Fruit fly (Drosophila melanogaster) whole organism, prepupa: Measurements from ENCODE around the gene S-Lap4.
A peak's percentile ranks its signal among the peaks of the same experiment; 100 is the strongest.

Experiments used
- Blimp-1 ChIP-seq: fragments of 200-800 bp; sonication (Bioruptor generic); optimal IDR thresholded peaks from 3 replicates; lab custom pipeline; 2017; ENCODE audit warnings: missing biosample characterization, missing genetic modification characterization, mild to moderate bottlenecking, moderate library complexity, missing genetic modification reagents
- CG10669 ChIP-seq: fragments of 200-800 bp; sonication (Bioruptor generic); optimal IDR thresholded peaks from 3 replicates; lab custom pipeline; 2018; ENCODE audit warnings: missing biosample characterization, mild to moderate bottlenecking, missing genetic modification characterization, moderate library complexity
- CG11294 ChIP-seq: fragments of 200-800 bp; sonication (Bioruptor generic); IDR thresholded peaks from 2 replicates; pipeline ENCODE4 v1.3.6; 2022; ENCODE audit warnings: missing biosample characterization, missing genetic modification characterization
- CG11762 ChIP-seq: fragments of 200-800 bp; sonication (Bioruptor generic); optimal IDR thresholded peaks from 3 replicates; lab custom pipeline; 2016; ENCODE audit warnings: missing biosample characterization, missing genetic modification characterization; ENCODE audit not compliant: insufficient read depth
- CG11902 ChIP-seq: fragments of 200-800 bp; sonication (Bioruptor generic); optimal IDR thresholded peaks from 3 replicates; lab custom pipeline; 2016; ENCODE audit warnings: missing biosample characterization, missing genetic modification characterization
- CG15336 ChIP-seq: fragments of 200-800 bp; sonication (Bioruptor generic); IDR thresholded peaks from 2 replicates; pipeline ENCODE4 v1.3.6; 2022; ENCODE audit warnings: missing biosample characterization, missing genetic modification characterization
- CG1621 ChIP-seq: fragments of 200-800 bp; sonication (Bioruptor generic); optimal IDR thresholded peaks from 3 replicates; lab custom pipeline; 2018; ENCODE audit warnings: missing biosample characterization, mild to moderate bottlenecking, missing genetic modification characterization
- CG16779 ChIP-seq: fragments of 200-800 bp; sonication (Bioruptor generic); optimal IDR thresholded peaks from 3 replicates; lab custom pipeline; 2017; ENCODE audit warnings: missing biosample characterization, mild to moderate bottlenecking, missing genetic modification characterization
- CG3032 ChIP-seq: fragments of 200-800 bp; optimal IDR thresholded peaks from 2 replicates; lab custom pipeline; 2019; ENCODE audit warnings: missing biosample characterization, mild to moderate bottlenecking, missing genetic modification characterization, moderate library complexity
- CG32006 ChIP-seq: fragments of 200-800 bp; sonication (Bioruptor generic); optimal IDR thresholded peaks from 3 replicates; lab custom pipeline; 2017; ENCODE audit warnings: missing biosample characterization, mild to moderate bottlenecking, missing genetic modification characterization
- CG34406 ChIP-seq: fragments of 200-800 bp; sonication (Bioruptor generic); optimal IDR thresholded peaks from 3 replicates; lab custom pipeline; 2016; ENCODE audit warnings: missing biosample characterization, missing genetic modification characterization
- CG4318 ChIP-seq: fragments of 200-800 bp; sonication (Bioruptor generic); optimal IDR thresholded peaks from 3 replicates; lab custom pipeline; 2017; ENCODE audit warnings: missing biosample characterization, mild to moderate bottlenecking, missing genetic modification characterization
- CG6276 ChIP-seq: fragments of 200-800 bp; sonication (Bioruptor generic); optimal IDR thresholded peaks from 2 replicates; lab custom pipeline; 2017; ENCODE audit warnings: missing biosample characterization, mild to moderate bottlenecking, missing genetic modification characterization
- CG6792 ChIP-seq: fragments of 200-800 bp; sonication (Bioruptor generic); optimal IDR thresholded peaks from 3 replicates; lab custom pipeline; 2016; ENCODE audit warnings: missing biosample characterization, missing genetic modification characterization
- CG6808 ChIP-seq: fragments of 200-800 bp; sonication (Bioruptor generic); optimal IDR thresholded peaks from 3 replicates; lab custom pipeline; 2017; ENCODE audit warnings: missing biosample characterization, missing genetic modification characterization, mild to moderate bottlenecking, moderate library complexity, missing genetic modification reagents
- CG7368 ChIP-seq: fragments of 200-800 bp; sonication (Bioruptor generic); optimal IDR thresholded peaks from 3 replicates; lab custom pipeline; 2016; ENCODE audit warnings: missing biosample characterization, missing genetic modification characterization
- CG8319 ChIP-seq: fragments of 200-800 bp; sonication (Bioruptor generic); optimal IDR thresholded peaks from 3 replicates; lab custom pipeline; 2016; ENCODE audit warnings: missing biosample characterization, missing genetic modification characterization
- CG8632 ChIP-seq: fragments of 200-800 bp; sonication (Bioruptor generic); optimal IDR thresholded peaks from 3 replicates; lab custom pipeline; 2016; ENCODE audit warnings: missing biosample characterization, missing genetic modification characterization
- CG9139 ChIP-seq: fragments of 200-800 bp; sonication (Bioruptor generic); optimal IDR thresholded peaks from 3 replicates; lab custom pipeline; 2017; ENCODE audit warnings: missing biosample characterization, mild to moderate bottlenecking, missing genetic modification characterization
- Eip78C ChIP-seq: fragments of 200-800 bp; sonication (Bioruptor generic); peaks from one replicate; lab custom pipeline; 2016; ENCODE audit warnings: missing biosample characterization, missing genetic modification characterization
- Eip93F ChIP-seq: fragments of 200-800 bp; sonication (Bioruptor generic); optimal IDR thresholded peaks from 2 replicates; lab custom pipeline; 2016; ENCODE audit warnings: missing biosample characterization, mild to moderate bottlenecking, missing genetic modification characterization
- Ets96B ChIP-seq: fragments of 200-800 bp; optimal IDR thresholded peaks from 2 replicates; lab custom pipeline; 2019; ENCODE audit warnings: missing biosample characterization, mild to moderate bottlenecking, missing genetic modification characterization, moderate library complexity
- Gug ChIP-seq: fragments of 200-800 bp; sonication (Bioruptor generic); IDR thresholded peaks from 2 replicates; pipeline ENCODE4 v1.3.6; 2022; ENCODE audit warnings: missing biosample characterization, missing genetic modification characterization
- Hr38 ChIP-seq: sonication (Bioruptor generic); optimal IDR thresholded peaks from 2 replicates; lab custom pipeline; 2016; ENCODE audit warnings: missing biosample characterization, missing genetic modification characterization
- Hr39 ChIP-seq: fragments of 200-800 bp; sonication (Bioruptor generic); optimal IDR thresholded peaks from 2 replicates; lab custom pipeline; 2016; ENCODE audit warnings: missing biosample characterization, missing genetic modification characterization
- Hr4 ChIP-seq: fragments of 200-800 bp; sonication (Bioruptor generic); optimal IDR thresholded peaks from 3 replicates; lab custom pipeline; 2016; ENCODE audit warnings: missing biosample characterization, missing genetic modification characterization
- Smox ChIP-seq: fragments of 200-800 bp; sonication (Bioruptor generic); optimal IDR thresholded peaks from 3 replicates; lab custom pipeline; 2016; ENCODE audit warnings: missing biosample characterization, missing genetic modification characterization
- Sox102F ChIP-seq: fragments of 200-800 bp; sonication (Bioruptor generic); optimal IDR thresholded peaks from 2 replicates; lab custom pipeline; 2016; ENCODE audit warnings: missing biosample characterization, mild to moderate bottlenecking, missing genetic modification characterization
- Sox14 ChIP-seq: fragments of 200-800 bp; sonication (Bioruptor generic); optimal IDR thresholded peaks from 3 replicates; lab custom pipeline; 2016; ENCODE audit warnings: missing biosample characterization, missing genetic modification characterization
- achi ChIP-seq: fragments of 200-800 bp; sonication (Bioruptor generic); optimal IDR thresholded peaks from 3 replicates; lab custom pipeline; 2016; ENCODE audit warnings: missing biosample characterization, missing genetic modification characterization
- acj6 ChIP-seq: fragments of 200-800 bp; sonication (Bioruptor generic); optimal IDR thresholded peaks from 3 replicates; lab custom pipeline; 2016; ENCODE audit warnings: missing biosample characterization, missing genetic modification characterization
- cyc ChIP-seq: fragments of 200-800 bp; sonication (Bioruptor generic); optimal IDR thresholded peaks from 3 replicates; lab custom pipeline; 2016; ENCODE audit warnings: missing biosample characterization, missing genetic modification characterization
- eg ChIP-seq: fragments of 200-800 bp; sonication (Bioruptor generic); IDR thresholded peaks from 3 replicates; pipeline ENCODE4 v1.3.6; 2022; ENCODE audit warnings: missing biosample characterization, missing genetic modification characterization
- esn ChIP-seq: fragments of 200-800 bp; sonication (Bioruptor generic); optimal IDR thresholded peaks from 2 replicates; lab custom pipeline; 2016; ENCODE audit warnings: missing biosample characterization, mild to moderate bottlenecking, missing genetic modification characterization, moderate library complexity
- fd59A ChIP-seq: fragments of 200-800 bp; sonication (Bioruptor generic); optimal IDR thresholded peaks from 2 replicates; lab custom pipeline; 2017; ENCODE audit warnings: missing biosample characterization, mild to moderate bottlenecking, missing genetic modification characterization, missing genetic modification reagents
- fd85E ChIP-seq: fragments of 200-800 bp; sonication (Bioruptor generic); optimal IDR thresholded peaks from 3 replicates; lab custom pipeline; 2016; ENCODE audit warnings: missing biosample characterization, missing genetic modification characterization
- fkh ChIP-seq: fragments of 200-800 bp; sonication (Bioruptor generic); optimal IDR thresholded peaks from 3 replicates; lab custom pipeline; 2017; ENCODE audit warnings: missing biosample characterization, mild to moderate bottlenecking, missing genetic modification characterization, moderate library complexity
- salr ChIP-seq, 2 experiments: fragments of 200-800 bp; sonication (Bioruptor generic); optimal IDR thresholded peaks; 3 replicates each; lab custom pipeline; 2016 to 2018; ENCODE audit warnings: missing biosample characterization in 2 of 2, missing genetic modification characterization in 2 of 2, mild to moderate bottlenecking in 1 of 2
- spab ChIP-seq: fragments of 200-800 bp; sonication (Bioruptor generic); optimal IDR thresholded peaks from 2 replicates; lab custom pipeline; 2017; ENCODE audit warnings: missing biosample characterization, mild to moderate bottlenecking, missing genetic modification characterization, missing genetic modification reagents
- ss ChIP-seq, 2 experiments: fragments of 200-800 bp; sonication (Bioruptor generic); optimal IDR thresholded peaks; 2 replicates in 1 of 2; 3 replicates in 1 of 2; lab custom pipeline; 2017 to 2018; ENCODE audit warnings: mild to moderate bottlenecking in 2 of 2, missing biosample characterization in 2 of 2, missing genetic modification characterization in 2 of 2, moderate library complexity in 1 of 2
- svp ChIP-seq: fragments of 200-800 bp; sonication (Bioruptor generic); peaks from one replicate; lab custom pipeline; 2016; ENCODE audit warnings: missing biosample characterization, missing genetic modification characterization
- topi ChIP-seq: fragments of 200-800 bp; sonication (Bioruptor generic); optimal IDR thresholded peaks from 3 replicates; lab custom pipeline; 2016; ENCODE audit warnings: missing biosample characterization, missing genetic modification characterization
- vri ChIP-seq: fragments of 200-800 bp; sonication (Bioruptor generic); optimal IDR thresholded peaks from 3 replicates; lab custom pipeline; 2016; ENCODE audit warnings: missing biosample characterization, mild to moderate bottlenecking, missing genetic modification characterization

Gene S-Lap4

DNA sequence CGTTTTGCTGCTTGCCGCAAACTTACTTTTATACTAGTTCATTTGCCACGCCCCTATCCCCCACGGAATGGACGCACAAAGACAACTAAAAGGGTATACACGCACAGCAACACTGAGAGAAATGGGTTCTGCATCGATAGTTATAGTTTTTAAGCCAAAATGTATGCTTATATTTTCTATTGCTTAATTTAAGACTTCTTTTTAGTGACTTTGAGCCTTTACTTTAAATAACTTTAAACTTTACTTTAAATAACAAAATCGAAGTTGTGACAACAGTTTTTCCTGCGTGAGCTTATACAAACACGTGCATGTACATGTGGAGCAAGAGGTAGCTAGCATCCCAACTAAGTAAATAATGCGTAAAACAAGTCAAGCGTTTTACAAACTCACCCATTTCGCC, 8.2 kb upstream of the S-Lap4 start:
- TF ChIP-seq Sox102F (GFP tag; lab: Kevin White, UChicago) (no peak), eg (GFP tag; lab: Robert Waterston, UW) (0 out of 3 replicates have a peak, but pooled peaks have one; percentile 38), CG6276 (GFP tag; lab: Kevin White, UChicago) (peak; percentile 2), CG32006 (GFP tag; lab: Kevin White, UChicago) (peak; percentile 19), CG4318 (GFP tag; lab: Kevin White, UChicago) (no peak), CG15336 (no peak)
- TF ChIP-seq, all 60 proteins: peak for 3

- no peak for TF ChIP-seq Smox
- TF ChIP-seq Eip93F = no peak
- TF ChIP-seq CG8632 (GFP tag; lab: Kevin White, UChicago) = no peak
- no peak for TF ChIP-seq CG6276 (GFP tag; lab: Kevin White, UChicago)
- TF ChIP-seq fd85E (GFP tag; lab: Kevin White, UChicago) = no peak
- TF ChIP-seq CG11762 = no peak
- no peak for TF ChIP-seq fkh (GFP tag; lab: Kevin White, UChicago)
- no peak for TF ChIP-seq CG11902 (GFP tag; lab: Kevin White, UChicago)
- no peak for TF ChIP-seq topi (GFP tag; lab: Kevin White, UChicago)
- TF ChIP-seq CG6792 (GFP tag; lab: Kevin White, UChicago) = no peak
- TF ChIP-seq CG7368 (GFP tag; lab: Kevin White, UChicago) = no peak
- TF ChIP-seq svp = no peak
Measured at dm6 chr3L:10485496-10485895, 5.2 kb upstream of the S-Lap4 start.

- TF ChIP-seq Sox102F (GFP tag; lab: Kevin White, UChicago) (no peak), CG11294 (GFP tag; lab: Robert Waterston, UW) (no peak), CG32006 (GFP tag; lab: Kevin White, UChicago) (peak; percentile 3)
Measured at dm6 chr3L:10495882-10496654, 5.4 kb downstream of the S-Lap4 start.

- TF ChIP-seq fd59A (GFP tag; lab: Kevin White, UChicago) = no peak
- TF ChIP-seq CG32006 (GFP tag; lab: Kevin White, UChicago) = peak; percentile 54
- peak; percentile 53; the same call in 1 of the 3 replicates for TF ChIP-seq eg (GFP tag; lab: Robert Waterston, UW)
- TF ChIP-seq achi (GFP tag; lab: Kevin White, UChicago) = peak; percentile 5
- no peak for TF ChIP-seq Sox102F (GFP tag; lab: Kevin White, UChicago)
- TF ChIP-seq acj6 (GFP tag; lab: Kevin White, UChicago) = no peak
- TF ChIP-seq fkh (GFP tag; lab: Kevin White, UChicago) = no peak
- TF ChIP-seq esn (GFP tag; lab: Kevin White, UChicago) = no peak
- no peak for TF ChIP-seq CG1621 (tag; lab: Kevin White, UChicago)
- TF ChIP-seq CG7368 (GFP tag; lab: Kevin White, UChicago) = no peak
- TF ChIP-seq CG16779 = no peak
- no peak for TF ChIP-seq CG8319
- no peak for TF ChIP-seq Gug (GFP tag; lab: Robert Waterston, UW)
- TF ChIP-seq ss (GFP tag; optimal IDR thresholded peaks at IDR 0.05; lab: Kevin White, UChicago) = no peak
- TF ChIP-seq Eip78C = peak; percentile 70
- TF ChIP-seq vri (GFP tag; lab: Kevin White, UChicago) = no peak
- TF ChIP-seq CG10669 (GFP tag; lab: Kevin White, UChicago) = peak; percentile 3
- no peak for TF ChIP-seq Blimp-1
- no peak for TF ChIP-seq Sox14
- TF ChIP-seq Hr4 = peak; percentile 62
- TF ChIP-seq topi (GFP tag; lab: Kevin White, UChicago) = no peak
- TF ChIP-seq Hr38 (GFP tag; lab: Kevin White, UChicago) = no peak
- peak; percentile 31 for TF ChIP-seq CG6276 (GFP tag; lab: Kevin White, UChicago)
- TF ChIP-seq salr (GFP tag; optimal IDR thresholded peaks at IDR 0.05; lab: Kevin White, UChicago) = peak in 1 of 2 experiments; percentile 27
- TF ChIP-seq cyc (GFP tag; lab: Kevin White, UChicago) = no peak
- no peak for TF ChIP-seq Hr39 (GFP tag; lab: Kevin White, UChicago)
- TF ChIP-seq CG8632 (GFP tag; lab: Kevin White, UChicago) = no peak
- TF ChIP-seq spab (GFP tag; lab: Kevin White, UChicago) = no peak
- TF ChIP-seq CG4318 (GFP tag; lab: Kevin White, UChicago) = peak; percentile 3
- no peak; the same call in 1 of the 2 replicates for TF ChIP-seq CG15336
- TF ChIP-seq Ets96B (tag; lab: Kevin White, UChicago) = no peak
- no peak for TF ChIP-seq CG34406 (GFP tag; lab: Kevin White, UChicago)
- no peak for TF ChIP-seq CG6808 (GFP tag; lab: Kevin White, UChicago)
- no peak for TF ChIP-seq CG9139 (GFP tag; lab: Kevin White, UChicago)
- no peak for TF ChIP-seq CG3032 (tag; lab: Kevin White, UChicago)
Measured at dm6 chr3L:10504607-10505006, 13.9 kb downstream of the S-Lap4 start.
